Fruit fly (Drosophila melanogaster): ENCODE results near the gene cype.
A peak's percentile ranks its signal among the peaks of the same experiment; 100 is the strongest.

cype gene

dm6 chr2L:5298978-5299627 lies 27.9 kb upstream of the cype start (continued):
- TF ChIP-seq CG3919 (GFP tag; optimal IDR thresholded peaks at IDR 0.05) (peak; percentile 70), CG31627 (GFP tag; optimal IDR thresholded peaks at IDR 0.05) (peak; percentile 73), CG6808 (GFP tag; optimal IDR thresholded peaks at IDR 0.05) (no peak), CG10631 (GFP tag; optimal IDR thresholded peaks at IDR 0.05) (peak; percentile 40), fd59A (GFP tag; optimal IDR thresholded peaks at IDR 0.05) (no peak), fkh (GFP tag; optimal IDR thresholded peaks at IDR 0.05) (peak; percentile 13), Gug (GFP tag; IDR thresholded peaks at IDR 0.05) (peak; percentile 29; the same call in 1 of the 2 replicates), CG11294 (GFP tag; IDR thresholded peaks at IDR 0.05) (no peak), Ets21C (GFP tag; optimal IDR thresholded peaks at IDR 0.05) (peak; percentile 73), eg (GFP tag; IDR thresholded peaks at IDR 0.05) (peak; percentile 75), CG16779 (tag; optimal IDR thresholded peaks at IDR 0.05) (peak; percentile 28), dsx (GFP tag; optimal IDR thresholded peaks at IDR 0.05; ENCODE audit: poor library complexity, severe bottlenecking) (peak; percentile 41), lz (GFP tag; optimal IDR thresholded peaks at IDR 0.05) (peak; percentile 70), CG4318 (GFP tag; optimal IDR thresholded peaks at IDR 0.05) (peak; percentile 34), Sox102F (GFP tag; optimal IDR thresholded peaks at IDR 0.05) (peak; percentile 79), fd85E (GFP tag; optimal IDR thresholded peaks at IDR 0.05) (peak; percentile 21), CG6792 (GFP tag; optimal IDR thresholded peaks at IDR 0.05) (peak; percentile 78), Smox (GFP tag; optimal IDR thresholded peaks at IDR 0.05) (peak; percentile 80), CG10669 (GFP tag; optimal IDR thresholded peaks at IDR 0.05) (no peak), svp (GFP tag) (peak; percentile 85), CG11902 (GFP tag; optimal IDR thresholded peaks at IDR 0.05) (peak; percentile 61), CG6854 (GFP tag; optimal IDR thresholded peaks at IDR 0.05) (peak; percentile 74), Hr38 (GFP tag; optimal IDR thresholded peaks at IDR 0.05) (no peak), Lpt (GFP tag; optimal IDR thresholded peaks at IDR 0.05) (peak; percentile 5), pdm3 (GFP tag; optimal IDR thresholded peaks at IDR 0.05) (peak; percentile 80), Eip78C (GFP tag) (peak; percentile 91), CG15336 (GFP tag; IDR thresholded peaks at IDR 0.05) (peak; percentile 75), Eip93F (GFP tag; optimal IDR thresholded peaks at IDR 0.05) (peak; percentile 75), esn (GFP tag; optimal IDR thresholded peaks at IDR 0.05) (peak; percentile 91), Met (GFP tag; optimal IDR thresholded peaks at IDR 0.05) (peak; percentile 86)

dm6 chr2L:5299628-5299986 lies 27.4 kb upstream of the cype start:
- TF ChIP-seq Ets96B (tag; optimal IDR thresholded peaks at IDR 0.05), result no peak
- no peak for TF ChIP-seq CG6163 (GFP tag; IDR thresholded peaks at IDR 0.05)
- TF ChIP-seq OdsH (GFP tag; optimal IDR thresholded peaks at IDR 0.05), result no peak
- no peak for TF ChIP-seq Blimp-1 (GFP tag; optimal IDR thresholded peaks at IDR 0.05)
- TF ChIP-seq eg (GFP tag; IDR thresholded peaks at IDR 0.05), result no peak
- no peak for TF ChIP-seq CG11902 (GFP tag; optimal IDR thresholded peaks at IDR 0.05)
- TF ChIP-seq CG1621 (tag; optimal IDR thresholded peaks at IDR 0.05), result no peak
- no peak for TF ChIP-seq CG6808 (GFP tag; optimal IDR thresholded peaks at IDR 0.05)
- TF ChIP-seq fd85E (GFP tag; optimal IDR thresholded peaks at IDR 0.05), result no peak
- TF ChIP-seq ss (GFP tag; optimal IDR thresholded peaks at IDR 0.05), result no peak
- TF ChIP-seq cyc (GFP tag; optimal IDR thresholded peaks at IDR 0.05), result no peak
- TF ChIP-seq CG31627 (GFP tag; optimal IDR thresholded peaks at IDR 0.05), result no peak
- TF ChIP-seq Eip93F (GFP tag; optimal IDR thresholded peaks at IDR 0.05), result no peak
- no peak for TF ChIP-seq Eip75B (GFP tag; optimal IDR thresholded peaks at IDR 0.05)
- TF ChIP-seq Met (GFP tag; optimal IDR thresholded peaks at IDR 0.05), result no peak
- no peak for TF ChIP-seq Gug (GFP tag; IDR thresholded peaks at IDR 0.05)
- no peak for TF ChIP-seq Hr4 (GFP tag; optimal IDR thresholded peaks at IDR 0.05)
- no peak for TF ChIP-seq lz (GFP tag; optimal IDR thresholded peaks at IDR 0.05)
- TF ChIP-seq acj6 (GFP tag; optimal IDR thresholded peaks at IDR 0.05), result no peak
